Fruit fly (Drosophila melanogaster) whole organism, prepupa: ENCODE data around the gene mxc.
A peak's percentile ranks its signal among the peaks of the same experiment; 100 is the strongest.

Source experiments
- Blimp-1 ChIP-seq: fragments of 200-800 bp; sonication (Bioruptor generic); optimal IDR thresholded peaks from 3 replicates; lab custom pipeline; 2017; ENCODE audit warnings: missing biosample characterization, missing genetic modification characterization, mild to moderate bottlenecking, moderate library complexity, missing genetic modification reagents
- CG10631 ChIP-seq: fragments of 200-800 bp; sonication (Bioruptor generic); optimal IDR thresholded peaks from 2 replicates; lab custom pipeline; 2016; ENCODE audit warnings: missing biosample characterization, missing genetic modification characterization
- CG11294 ChIP-seq: fragments of 200-800 bp; sonication (Bioruptor generic); IDR thresholded peaks from 2 replicates; pipeline ENCODE4 v1.3.6; 2022; ENCODE audit warnings: missing biosample characterization, missing genetic modification characterization
- CG11902 ChIP-seq: fragments of 200-800 bp; sonication (Bioruptor generic); optimal IDR thresholded peaks from 3 replicates; lab custom pipeline; 2016; ENCODE audit warnings: missing biosample characterization, missing genetic modification characterization
- CG15336 ChIP-seq: fragments of 200-800 bp; sonication (Bioruptor generic); IDR thresholded peaks from 2 replicates; pipeline ENCODE4 v1.3.6; 2022; ENCODE audit warnings: missing biosample characterization, missing genetic modification characterization
- CG1621 ChIP-seq: fragments of 200-800 bp; sonication (Bioruptor generic); optimal IDR thresholded peaks from 3 replicates; lab custom pipeline; 2018; ENCODE audit warnings: missing biosample characterization, mild to moderate bottlenecking, missing genetic modification characterization
- CG16779 ChIP-seq: fragments of 200-800 bp; sonication (Bioruptor generic); optimal IDR thresholded peaks from 3 replicates; lab custom pipeline; 2017; ENCODE audit warnings: missing biosample characterization, mild to moderate bottlenecking, missing genetic modification characterization
- CG3032 ChIP-seq: fragments of 200-800 bp; optimal IDR thresholded peaks from 2 replicates; lab custom pipeline; 2019; ENCODE audit warnings: missing biosample characterization, mild to moderate bottlenecking, missing genetic modification characterization, moderate library complexity
- CG31627 ChIP-seq: fragments of 200-800 bp; sonication (Bioruptor generic); optimal IDR thresholded peaks from 3 replicates; lab custom pipeline; 2016; ENCODE audit warnings: missing biosample characterization, missing genetic modification characterization
- CG32006 ChIP-seq: fragments of 200-800 bp; sonication (Bioruptor generic); optimal IDR thresholded peaks from 3 replicates; lab custom pipeline; 2017; ENCODE audit warnings: missing biosample characterization, mild to moderate bottlenecking, missing genetic modification characterization
- CG34406 ChIP-seq: fragments of 200-800 bp; sonication (Bioruptor generic); optimal IDR thresholded peaks from 3 replicates; lab custom pipeline; 2016; ENCODE audit warnings: missing biosample characterization, missing genetic modification characterization
- CG4318 ChIP-seq: fragments of 200-800 bp; sonication (Bioruptor generic); optimal IDR thresholded peaks from 3 replicates; lab custom pipeline; 2017; ENCODE audit warnings: missing biosample characterization, mild to moderate bottlenecking, missing genetic modification characterization
- CG6163 ChIP-seq: fragments of 200-800 bp; sonication (Bioruptor generic); IDR thresholded peaks from 3 replicates; pipeline ENCODE4 v1.3.6; 2022; ENCODE audit warnings: missing biosample characterization, missing genetic modification characterization
- CG6276 ChIP-seq: fragments of 200-800 bp; sonication (Bioruptor generic); optimal IDR thresholded peaks from 2 replicates; lab custom pipeline; 2017; ENCODE audit warnings: missing biosample characterization, mild to moderate bottlenecking, missing genetic modification characterization
- CG6792 ChIP-seq: fragments of 200-800 bp; sonication (Bioruptor generic); optimal IDR thresholded peaks from 3 replicates; lab custom pipeline; 2016; ENCODE audit warnings: missing biosample characterization, missing genetic modification characterization
- CG6808 ChIP-seq: fragments of 200-800 bp; sonication (Bioruptor generic); optimal IDR thresholded peaks from 3 replicates; lab custom pipeline; 2017; ENCODE audit warnings: missing biosample characterization, missing genetic modification characterization, mild to moderate bottlenecking, moderate library complexity, missing genetic modification reagents
- CG6854 ChIP-seq: fragments of 200-800 bp; sonication (Bioruptor generic); optimal IDR thresholded peaks from 2 replicates; lab custom pipeline; 2017; ENCODE audit warnings: missing biosample characterization, mild to moderate bottlenecking, missing genetic modification characterization
- CG7368 ChIP-seq: fragments of 200-800 bp; sonication (Bioruptor generic); optimal IDR thresholded peaks from 3 replicates; lab custom pipeline; 2016; ENCODE audit warnings: missing biosample characterization, missing genetic modification characterization
- CG8119 ChIP-seq: fragments of 200-800 bp; sonication (Bioruptor generic); IDR thresholded peaks from 3 replicates; pipeline ENCODE4 v1.3.6; 2022; ENCODE audit warnings: missing biosample characterization, missing genetic modification characterization
- CG8319 ChIP-seq: fragments of 200-800 bp; sonication (Bioruptor generic); optimal IDR thresholded peaks from 3 replicates; lab custom pipeline; 2016; ENCODE audit warnings: missing biosample characterization, missing genetic modification characterization
- CG8632 ChIP-seq: fragments of 200-800 bp; sonication (Bioruptor generic); optimal IDR thresholded peaks from 3 replicates; lab custom pipeline; 2016; ENCODE audit warnings: missing biosample characterization, missing genetic modification characterization
- CG9139 ChIP-seq: fragments of 200-800 bp; sonication (Bioruptor generic); optimal IDR thresholded peaks from 3 replicates; lab custom pipeline; 2017; ENCODE audit warnings: missing biosample characterization, mild to moderate bottlenecking, missing genetic modification characterization
- Eip75B ChIP-seq: fragments of 200-800 bp; sonication (Bioruptor generic); optimal IDR thresholded peaks from 3 replicates; lab custom pipeline; 2016; ENCODE audit warnings: missing biosample characterization, missing genetic modification characterization
- Eip78C ChIP-seq: fragments of 200-800 bp; sonication (Bioruptor generic); peaks from one replicate; lab custom pipeline; 2016; ENCODE audit warnings: missing biosample characterization, missing genetic modification characterization
- Ets21C ChIP-seq: fragments of 200-800 bp; sonication (Bioruptor generic); optimal IDR thresholded peaks from 3 replicates; lab custom pipeline; 2016; ENCODE audit warnings: missing biosample characterization, missing genetic modification characterization
- Ets96B ChIP-seq: fragments of 200-800 bp; optimal IDR thresholded peaks from 2 replicates; lab custom pipeline; 2019; ENCODE audit warnings: missing biosample characterization, mild to moderate bottlenecking, missing genetic modification characterization, moderate library complexity
- Gug ChIP-seq: fragments of 200-800 bp; sonication (Bioruptor generic); IDR thresholded peaks from 2 replicates; pipeline ENCODE4 v1.3.6; 2022; ENCODE audit warnings: missing biosample characterization, missing genetic modification characterization
- Hr38 ChIP-seq: sonication (Bioruptor generic); optimal IDR thresholded peaks from 2 replicates; lab custom pipeline; 2016; ENCODE audit warnings: missing biosample characterization, missing genetic modification characterization
- Hr39 ChIP-seq: fragments of 200-800 bp; sonication (Bioruptor generic); optimal IDR thresholded peaks from 2 replicates; lab custom pipeline; 2016; ENCODE audit warnings: missing biosample characterization, missing genetic modification characterization
- Hr4 ChIP-seq: fragments of 200-800 bp; sonication (Bioruptor generic); optimal IDR thresholded peaks from 3 replicates; lab custom pipeline; 2016; ENCODE audit warnings: missing biosample characterization, missing genetic modification characterization
- Lpt ChIP-seq: fragments of 200-800 bp; sonication (Bioruptor generic); optimal IDR thresholded peaks from 3 replicates; lab custom pipeline; 2016; ENCODE audit warnings: missing biosample characterization, missing genetic modification characterization
- Met ChIP-seq: fragments of 200-800 bp; sonication (Bioruptor generic); optimal IDR thresholded peaks from 3 replicates; lab custom pipeline; 2016; ENCODE audit warnings: missing biosample characterization, missing genetic modification characterization
- Sox102F ChIP-seq: fragments of 200-800 bp; sonication (Bioruptor generic); optimal IDR thresholded peaks from 2 replicates; lab custom pipeline; 2016; ENCODE audit warnings: missing biosample characterization, mild to moderate bottlenecking, missing genetic modification characterization
- Sox14 ChIP-seq: fragments of 200-800 bp; sonication (Bioruptor generic); optimal IDR thresholded peaks from 3 replicates; lab custom pipeline; 2016; ENCODE audit warnings: missing biosample characterization, missing genetic modification characterization
- achi ChIP-seq: fragments of 200-800 bp; sonication (Bioruptor generic); optimal IDR thresholded peaks from 3 replicates; lab custom pipeline; 2016; ENCODE audit warnings: missing biosample characterization, missing genetic modification characterization
- acj6 ChIP-seq: fragments of 200-800 bp; sonication (Bioruptor generic); optimal IDR thresholded peaks from 3 replicates; lab custom pipeline; 2016; ENCODE audit warnings: missing biosample characterization, missing genetic modification characterization
- dsx ChIP-seq: fragments of 200-800 bp; optimal IDR thresholded peaks from 3 replicates; lab custom pipeline; 2019; ENCODE audit warnings: missing biosample characterization, mild to moderate bottlenecking, missing genetic modification characterization, moderate library complexity; ENCODE audit not compliant: poor library complexity, severe bottlenecking
- eg ChIP-seq: fragments of 200-800 bp; sonication (Bioruptor generic); IDR thresholded peaks from 3 replicates; pipeline ENCODE4 v1.3.6; 2022; ENCODE audit warnings: missing biosample characterization, missing genetic modification characterization
- esn ChIP-seq: fragments of 200-800 bp; sonication (Bioruptor generic); optimal IDR thresholded peaks from 2 replicates; lab custom pipeline; 2016; ENCODE audit warnings: missing biosample characterization, mild to moderate bottlenecking, missing genetic modification characterization, moderate library complexity
- fd59A ChIP-seq: fragments of 200-800 bp; sonication (Bioruptor generic); optimal IDR thresholded peaks from 2 replicates; lab custom pipeline; 2017; ENCODE audit warnings: missing biosample characterization, mild to moderate bottlenecking, missing genetic modification characterization, missing genetic modification reagents
- fkh ChIP-seq: fragments of 200-800 bp; sonication (Bioruptor generic); optimal IDR thresholded peaks from 3 replicates; lab custom pipeline; 2017; ENCODE audit warnings: missing biosample characterization, mild to moderate bottlenecking, missing genetic modification characterization, moderate library complexity
- net ChIP-seq: fragments of 200-800 bp; sonication (Bioruptor generic); optimal IDR thresholded peaks from 3 replicates; lab custom pipeline; 2016; ENCODE audit warnings: missing biosample characterization, missing genetic modification characterization
- salr ChIP-seq, 2 experiments: fragments of 200-800 bp; sonication (Bioruptor generic); optimal IDR thresholded peaks; 3 replicates each; lab custom pipeline; 2016 to 2018; ENCODE audit warnings: missing biosample characterization in 2 of 2, missing genetic modification characterization in 2 of 2, mild to moderate bottlenecking in 1 of 2
- spab ChIP-seq: fragments of 200-800 bp; sonication (Bioruptor generic); optimal IDR thresholded peaks from 2 replicates; lab custom pipeline; 2017; ENCODE audit warnings: missing biosample characterization, mild to moderate bottlenecking, missing genetic modification characterization, missing genetic modification reagents
- ss ChIP-seq, 2 experiments: fragments of 200-800 bp; sonication (Bioruptor generic); optimal IDR thresholded peaks; 2 replicates in 1 of 2; 3 replicates in 1 of 2; lab custom pipeline; 2017 to 2018; ENCODE audit warnings: mild to moderate bottlenecking in 2 of 2, missing biosample characterization in 2 of 2, missing genetic modification characterization in 2 of 2, moderate library complexity in 1 of 2

mxc gene

dm6 chrX:9286386-9286785 lies 43.1 kb upstream of the mxc start:
- no peak for TF ChIP-seq CG4318 (GFP tag; lab: Kevin White, UChicago)
- TF ChIP-seq Eip78C (GFP tag; lab: Kevin White, UChicago): peak; percentile 3
- no peak for TF ChIP-seq salr (GFP tag; optimal IDR thresholded peaks at IDR 0.05; lab: Kevin White, UChicago)
- TF ChIP-seq CG6792 (GFP tag; lab: Kevin White, UChicago): no peak
- TF ChIP-seq ss (GFP tag; optimal IDR thresholded peaks at IDR 0.05; lab: Kevin White, UChicago): no peak
- no peak for TF ChIP-seq Lpt (GFP tag; lab: Kevin White, UChicago)

- TF ChIP-seq ss (GFP tag; optimal IDR thresholded peaks at IDR 0.05; lab: Kevin White, UChicago): peak; percentile 2 to 7
- TF ChIP-seq CG11294 (GFP tag; lab: Robert Waterston, UW): no peak
- TF ChIP-seq eg: peak; percentile 38; the same call in 1 of the 3 replicates
- TF ChIP-seq CG8119 (GFP tag; lab: Robert Waterston, UW): peak; percentile 66; the same call in 2 of the 3 replicates
- no peak for TF ChIP-seq Ets21C (GFP tag; lab: Kevin White, UChicago)
- peak; percentile 11 for TF ChIP-seq CG6854 (GFP tag; lab: Kevin White, UChicago)
- peak; percentile 35; the same call in 1 of the 2 replicates for TF ChIP-seq CG15336
- TF ChIP-seq CG4318 (GFP tag; lab: Kevin White, UChicago): no peak
- no peak for TF ChIP-seq Hr4
- TF ChIP-seq CG6163 (GFP tag; lab: Robert Waterston, UW): peak; percentile 8; the same call in 1 of the 3 replicates
- TF ChIP-seq Eip78C (GFP tag; lab: Kevin White, UChicago): peak; percentile 44
- TF ChIP-seq Sox14: no peak
- TF ChIP-seq CG9139 (GFP tag; lab: Kevin White, UChicago): no peak
- TF ChIP-seq, all 60 proteins: peak for 7
Observed at dm6 chrX:9284024-9284738, 40.9 kb upstream of the mxc start, which contains the start of gene lz. Gene lz (plus strand): TSS chrX:9284649.

- TF ChIP-seq Hr38 (no peak), CG8319 (no peak), CG8632 (GFP tag; lab: Kevin White, UChicago) (no peak), spab (GFP tag; lab: Kevin White, UChicago) (no peak), CG7368 (GFP tag; lab: Kevin White, UChicago) (no peak), Eip75B (GFP tag; lab: Kevin White, UChicago) (no peak), Gug (GFP tag; lab: Robert Waterston, UW) (no peak), fd59A (GFP tag; lab: Kevin White, UChicago) (no peak), CG31627 (GFP tag; lab: Kevin White, UChicago) (no peak), Hr4 (no peak), Sox102F (GFP tag; lab: Kevin White, UChicago) (no peak), CG6792 (GFP tag; lab: Kevin White, UChicago) (no peak), CG6808 (GFP tag; lab: Kevin White, UChicago) (peak; percentile 64), eg (no peak), esn (peak; percentile 22), CG11294 (GFP tag; lab: Robert Waterston, UW) (no peak), Eip78C (GFP tag; lab: Kevin White, UChicago) (peak; percentile 29), Blimp-1 (GFP tag; lab: Kevin White, UChicago) (no peak), CG32006 (GFP tag; lab: Kevin White, UChicago) (no peak), CG34406 (GFP tag; lab: Kevin White, UChicago) (no peak), CG11902 (GFP tag; lab: Kevin White, UChicago) (no peak), acj6 (no peak), CG1621 (tag; lab: Kevin White, UChicago) (no peak), CG16779 (tag; lab: Kevin White, UChicago) (no peak), dsx (GFP tag; lab: Kevin White, UChicago) (no peak), fkh (GFP tag; lab: Kevin White, UChicago) (no peak), CG6276 (GFP tag; lab: Kevin White, UChicago) (no peak), net (GFP tag; lab: Kevin White, UChicago) (no peak), CG3032 (tag; lab: Kevin White, UChicago) (no peak), CG10631 (GFP tag; lab: Kevin White, UChicago) (no peak), Hr39 (GFP tag; lab: Kevin White, UChicago) (no peak), Ets96B (tag; lab: Kevin White, UChicago) (no peak), Sox14 (peak; percentile 37), achi (GFP tag; lab: Kevin White, UChicago) (no peak), Met (no peak)
Observed at dm6 chrX:9282783-9283289, 39.6 kb upstream of the mxc start, which contains the start of gene c11.1. Gene c11.1 (minus strand): TSS chrX:9283117.
